In genomic region chrV:731330-731729, ce11 we compare ENCODE assay signal across 4 worm cellular contexts.
TF ChIP-seq lines count a peak whose summit lies in the region.

No protein-coding gene starts in this region.

TF ChIP-seq in whole organism, L1 larva, 84 proteins besides CTCF, POLR2A, EP300 and RAD21 (continued from another document and continues in another):
- TF ChIP-seq egl-13 (tag; optimal IDR thresholded peaks at IDR 0.05; lab: Kevin White, UChicago) (peak; percentile 53), skn-1 (tag; optimal IDR thresholded peaks at IDR 0.05; lab: Kevin White, UChicago) (peak; percentile 79), nhr-19 (GFP tag; conservative IDR thresholded peaks at IDR 0.05; lab: Robert Waterston, UW) (peak; percentile 100), egl-27 (tag; optimal IDR thresholded peaks at IDR 0.05; lab: Kevin White, UChicago) (peak; percentile 22 to 79), efl-3 (GFP tag; optimal IDR thresholded peaks at IDR 0.05; lab: Kevin White, UChicago) (no peak), lin-14 (GFP tag; optimal IDR thresholded peaks at IDR 0.05; lab: Kevin White, UChicago) (peak; percentile 100), swsn-7 (tag; optimal IDR thresholded peaks at IDR 0.05; lab: Kevin White, UChicago) (peak; percentile 89), aha-1 (tag; optimal IDR thresholded peaks at IDR 0.05; lab: Kevin White, UChicago) (no peak), hpl-2 (GFP tag; optimal IDR thresholded peaks at IDR 0.05; lab: Kevin White, UChicago) (no peak), nhr-84 (tag; optimal IDR thresholded peaks at IDR 0.05; lab: Kevin White, UChicago) (no peak), sox-4 (tag; optimal IDR thresholded peaks at IDR 0.05; lab: Kevin White, UChicago) (peak; percentile 59), aly-2 (tag; optimal IDR thresholded peaks at IDR 0.05; lab: Kevin White, UChicago) (peak; percentile 30), dpl-1 (GFP tag; optimal IDR thresholded peaks at IDR 0.05; lab: Kevin White, UChicago) (peak; percentile 48 to 67 (median 51)), ztf-11 (tag; optimal IDR thresholded peaks at IDR 0.05; lab: Kevin White, UChicago) (peak in 1 of 2 experiments; percentile 86), ztf-4 (tag; optimal IDR thresholded peaks at IDR 0.05; lab: Kevin White, UChicago) (peak; percentile 90), unc-30 (tag; optimal IDR thresholded peaks at IDR 0.05; lab: Kevin White, UChicago) (no peak), hlh-17 (GFP tag; optimal IDR thresholded peaks at IDR 0.05; lab: Kevin White, UChicago; ENCODE audit: borderline replicate concordance) (no peak), nhr-20 (tag; optimal IDR thresholded peaks at IDR 0.05; lab: Kevin White, UChicago) (peak; percentile 99), mep-1 (tag; optimal IDR thresholded peaks at IDR 0.05; lab: Kevin White, UChicago) (peak; percentile 71), snpc-4 (tag; optimal IDR thresholded peaks at IDR 0.05; lab: Kevin White, UChicago) (peak; percentile 20), nhr-12 (tag; optimal IDR thresholded peaks at IDR 0.05; lab: Kevin White, UChicago) (no peak), nhr-71 (tag; optimal IDR thresholded peaks at IDR 0.05; lab: Kevin White, UChicago) (peak; percentile 100), unc-86 (tag; optimal IDR thresholded peaks at IDR 0.05; lab: Kevin White, UChicago) (no peak), lin-13 (GFP tag; optimal IDR thresholded peaks at IDR 0.05; lab: Kevin White, UChicago) (peak; percentile 35), lin-35 (GFP tag; optimal IDR thresholded peaks at IDR 0.05; lab: Kevin White, UChicago) (peak; percentile 37 to 90), mdl-1 (tag; optimal IDR thresholded peaks at IDR 0.05; lab: Kevin White, UChicago) (peak; percentile 76 to 99), ces-1 (GFP tag; optimal IDR thresholded peaks at IDR 0.05; lab: Kevin White, UChicago) (no peak), lir-3 (tag; optimal IDR thresholded peaks at IDR 0.05; lab: Kevin White, UChicago; ENCODE audit: poor library complexity) (peak; percentile 86), C04F5.9 (tag; optimal IDR thresholded peaks at IDR 0.05; lab: Kevin White, UChicago) (peak; percentile 76), efl-1 (optimal IDR thresholded peaks at IDR 0.05; lab: Kevin White, UChicago) (peak; percentile 58 to 67), efl-1 (GFP tag; optimal IDR thresholded peaks at IDR 0.05 in 1 of 2; lab: Kevin White, UChicago) (peak; percentile 15 to 96), hlh-4 (tag; optimal IDR thresholded peaks at IDR 0.05; lab: Kevin White, UChicago) (no peak)

TF ChIP-seq in whole organism, L2 larva, 48 proteins besides CTCF, POLR2A, EP300 and RAD21 (continued from another document):
- no peak for TF ChIP-seq skn-1 (tag; optimal IDR thresholded peaks at IDR 0.05; lab: Kevin White, UChicago)
TF ChIP-seq in whole organism, L2 larva: peak in this region for 25.

TF ChIP-seq in whole organism, L4 larva, 104 proteins besides CTCF, POLR2A, EP300 and RAD21 (continued from another document and continues in another):
- TF ChIP-seq F44E2.7 (GFP tag; IDR thresholded peaks at IDR 0.05; lab: Robert Waterston, UW) (no peak), unc-62 (GFP tag; optimal IDR thresholded peaks at IDR 0.05 in 1 of 2; lab: Kevin White, UChicago) (peak; percentile 76 to 98), unc-62 (tag; optimal IDR thresholded peaks at IDR 0.05; lab: Kevin White, UChicago) (peak; percentile 8), daf-16 (GFP tag; optimal IDR thresholded peaks at IDR 0.05; lab: Kevin White, UChicago) (peak; percentile 95 to 96), daf-16 (tag; optimal IDR thresholded peaks at IDR 0.05; lab: Kevin White, UChicago) (peak; percentile 99), nhr-102 (tag; optimal IDR thresholded peaks at IDR 0.05; lab: Kevin White, UChicago) (peak; percentile 93), zip-11 (GFP tag; IDR thresholded peaks at IDR 0.05; lab: Robert Waterston, UW) (no peak), F26F4.8 (GFP tag; conservative IDR thresholded peaks at IDR 0.05; lab: Robert Waterston, UW) (no peak), daf-19 (GFP tag; conservative IDR thresholded peaks at IDR 0.05; lab: Robert Waterston, UW) (no peak), hmg-1.1 (GFP tag; IDR thresholded peaks at IDR 0.05; lab: Robert Waterston, UW) (peak; percentile 71), set-16 (GFP tag; IDR thresholded peaks at IDR 0.05; lab: Robert Waterston, UW) (peak; percentile 91), mxl-3 (GFP tag; optimal IDR thresholded peaks at IDR 0.05; lab: Kevin White, UChicago) (peak; percentile 84), nhr-77 (tag; optimal IDR thresholded peaks at IDR 0.05; lab: Kevin White, UChicago) (peak; percentile 83), aly-2 (tag; optimal IDR thresholded peaks at IDR 0.05; lab: Kevin White, UChicago) (no peak), nhr-42 (GFP tag; IDR thresholded peaks at IDR 0.05; lab: Robert Waterston, UW) (peak; percentile 68), hif-1 (tag; optimal IDR thresholded peaks at IDR 0.05; lab: Kevin White, UChicago) (peak; percentile 63 to 88), dmd-8 (GFP tag; IDR thresholded peaks at IDR 0.05; lab: Robert Waterston, UW) (no peak), ceh-62 (tag; optimal IDR thresholded peaks at IDR 0.05; lab: Kevin White, UChicago) (no peak), fkh-10 (GFP tag; optimal IDR thresholded peaks at IDR 0.05; lab: Kevin White, UChicago) (no peak), lim-7 (GFP tag; IDR thresholded peaks at IDR 0.05; lab: Robert Waterston, UW) (no peak), ctbp-1 (GFP tag; IDR thresholded peaks at IDR 0.05; lab: Robert Waterston, UW) (peak; percentile 65; the same call in 1 of the 2 replicates), aha-1 (tag; lab: Kevin White, UChicago) (peak; percentile 97), T26A8.4 (GFP tag; IDR thresholded peaks at IDR 0.05; lab: Robert Waterston, UW) (peak; percentile 89), lin-38 (GFP tag; IDR thresholded peaks at IDR 0.05; lab: Robert Waterston, UW) (peak; percentile 42), gei-8 (GFP tag; optimal IDR thresholded peaks at IDR 0.05; lab: Kevin White, UChicago) (peak; percentile 88), sdz-12 (GFP tag; optimal IDR thresholded peaks at IDR 0.05; lab: Kevin White, UChicago) (peak; percentile 13), fos-1 (tag; optimal IDR thresholded peaks at IDR 0.05; lab: Kevin White, UChicago) (peak; percentile 67), nhr-41 (GFP tag; IDR thresholded peaks at IDR 0.05; lab: Robert Waterston, UW) (no peak; the same call in 1 of the 2 replicates), madf-9 (GFP tag; conservative IDR thresholded peaks at IDR 0.05; lab: Robert Waterston, UW) (peak; percentile 34; the same call in 1 of the 2 replicates), lir-3 (tag; optimal IDR thresholded peaks at IDR 0.05; lab: Kevin White, UChicago) (no peak), pqm-1 (tag; optimal IDR thresholded peaks at IDR 0.05; lab: Kevin White, UChicago) (peak; percentile 70), daf-12 (tag; optimal IDR thresholded peaks at IDR 0.05; lab: Kevin White, UChicago) (no peak), zip-2 (tag; optimal IDR thresholded peaks at IDR 0.05; lab: Kevin White, UChicago) (peak; percentile 37), lin-15B (tag; optimal IDR thresholded peaks at IDR 0.05; lab: Kevin White, UChicago) (no peak), snpc-1.2 (GFP tag; IDR thresholded peaks at IDR 0.05; lab: Robert Waterston, UW) (no peak), php-3 (GFP tag; IDR thresholded peaks at IDR 0.05; lab: Robert Waterston, UW) (peak; percentile 92), F49E8.2 (tag; optimal IDR thresholded peaks at IDR 0.05; lab: Kevin White, UChicago; ENCODE audit: borderline replicate concordance) (no peak), spr-3 (GFP tag; optimal IDR thresholded peaks at IDR 0.05; lab: Kevin White, UChicago) (peak; percentile 9), cey-2 (tag; optimal IDR thresholded peaks at IDR 0.05; lab: Kevin White, UChicago; ENCODE audit: borderline replicate concordance, insufficient read depth) (no peak), daf-8 (GFP tag; IDR thresholded peaks at IDR 0.05; lab: Robert Waterston, UW) (no peak), arid-1 (GFP tag; conservative IDR thresholded peaks at IDR 0.05; lab: Robert Waterston, UW) (no peak), rbr-2 (tag; optimal IDR thresholded peaks at IDR 0.05; lab: Kevin White, UChicago) (peak; percentile 35), nhr-28 (tag; optimal IDR thresholded peaks at IDR 0.05; lab: Kevin White, UChicago) (peak; percentile 96), nhr-76 (tag; optimal IDR thresholded peaks at IDR 0.05; lab: Kevin White, UChicago) (no peak), hlh-30 (tag; optimal IDR thresholded peaks at IDR 0.05; lab: Kevin White, UChicago; ENCODE audit: insufficient read depth) (peak; percentile 98), madf-5 (GFP tag; IDR thresholded peaks at IDR 0.05; lab: Robert Waterston, UW) (no peak), tra-1 (GFP tag; IDR thresholded peaks at IDR 0.05; lab: Robert Waterston, UW) (peak; percentile 94), ztf-7 (tag; optimal IDR thresholded peaks at IDR 0.05; lab: Kevin White, UChicago) (no peak), egl-43 (GFP tag; IDR thresholded peaks at IDR 0.05; lab: Robert Waterston, UW) (peak; percentile 65; the same call in 1 of the 2 replicates), jun-1 (tag; optimal IDR thresholded peaks at IDR 0.05; lab: Kevin White, UChicago) (peak; percentile 64), mes-2 (tag; optimal IDR thresholded peaks at IDR 0.05; lab: Kevin White, UChicago; ENCODE audit: poor library complexity, severe bottlenecking) (peak; percentile 71)

TF ChIP-seq in whole organism, young adult, 124 proteins besides CTCF, POLR2A, EP300 and RAD21 (continued from another document):
- no peak for TF ChIP-seq F10E7.11 (tag; optimal IDR thresholded peaks at IDR 0.05; lab: Kevin White, UChicago)
- no peak for TF ChIP-seq hlh-12 (tag; optimal IDR thresholded peaks at IDR 0.05; lab: Kevin White, UChicago)
- peak; percentile 93 for TF ChIP-seq ztf-22 (GFP tag; optimal IDR thresholded peaks at IDR 0.05; lab: Kevin White, UChicago)
- TF ChIP-seq snpc-4 (GFP tag; optimal IDR thresholded peaks at IDR 0.05; lab: Kevin White, UChicago), result no peak
- TF ChIP-seq snpc-4 (tag; optimal IDR thresholded peaks at IDR 0.05; lab: Kevin White, UChicago), result peak in 2 of 4 experiments; percentile 41 to 47
- peak; percentile 60; the same call in 1 of the 2 replicates for TF ChIP-seq dox-1 (GFP tag; IDR thresholded peaks at IDR 0.05; lab: Robert Waterston, UW)
- peak; percentile 73 for TF ChIP-seq lin-26 (GFP tag; IDR thresholded peaks at IDR 0.05; lab: Robert Waterston, UW)
- peak; percentile 67 for TF ChIP-seq egrh-3 (GFP tag; IDR thresholded peaks at IDR 0.05; lab: Robert Waterston, UW)
- TF ChIP-seq gei-17 (GFP tag; optimal IDR thresholded peaks at IDR 0.05; lab: Kevin White, UChicago), result peak; percentile 55
- no peak for TF ChIP-seq nfya-2 (GFP tag; IDR thresholded peaks at IDR 0.05; lab: Robert Waterston, UW)
- TF ChIP-seq die-1 (tag; optimal IDR thresholded peaks at IDR 0.05; lab: Kevin White, UChicago), result peak; percentile 57
- peak; percentile 84 for TF ChIP-seq tlf-1 (GFP tag; optimal IDR thresholded peaks at IDR 0.05; lab: Kevin White, UChicago)
- TF ChIP-seq B0035.1 (tag; optimal IDR thresholded peaks at IDR 0.05; lab: Kevin White, UChicago), result peak; percentile 32
- no peak for TF ChIP-seq Y79H2A.3 (GFP tag; conservative IDR thresholded peaks at IDR 0.05; lab: Robert Waterston, UW)
- TF ChIP-seq T07F8.4 (tag; optimal IDR thresholded peaks at IDR 0.05; lab: Kevin White, UChicago), result no peak
- TF ChIP-seq rcor-1 (GFP tag; IDR thresholded peaks at IDR 0.05; lab: Robert Waterston, UW), result peak; percentile 47; the same call in 1 of the 2 replicates
- no peak for TF ChIP-seq ztf-18 (tag; optimal IDR thresholded peaks at IDR 0.05; lab: Kevin White, UChicago)
- TF ChIP-seq akir-1 (GFP tag; optimal IDR thresholded peaks at IDR 0.05; lab: Kevin White, UChicago), result no peak
- TF ChIP-seq chd-7 (tag; optimal IDR thresholded peaks at IDR 0.05; lab: Kevin White, UChicago), result peak; percentile 93
- 0 out of 2 replicates have a peak, but pooled peaks have one; percentile 61 for TF ChIP-seq cebp-2 (GFP tag; IDR thresholded peaks at IDR 0.05; lab: Robert Waterston, UW)
- TF ChIP-seq zim-3 (tag; optimal IDR thresholded peaks at IDR 0.05; lab: Kevin White, UChicago), result no peak
- TF ChIP-seq Y95B8A.8 (GFP tag; IDR thresholded peaks at IDR 0.05; lab: Robert Waterston, UW), result peak; percentile 74; the same call in 1 of the 2 replicates
- TF ChIP-seq ekl-4 (GFP tag; IDR thresholded peaks at IDR 0.05; lab: Robert Waterston, UW), result peak; percentile 78
- peak; percentile 89 for TF ChIP-seq somi-1 (GFP tag; optimal IDR thresholded peaks at IDR 0.05; lab: Kevin White, UChicago)
- peak; percentile 83 for TF ChIP-seq ztf-26 (tag; optimal IDR thresholded peaks at IDR 0.05; lab: Kevin White, UChicago)
- peak; percentile 46; the same call in 1 of the 2 replicates for TF ChIP-seq Y56A3A.18 (GFP tag; IDR thresholded peaks at IDR 0.05; lab: Robert Waterston, UW)
- TF ChIP-seq let-607 (tag; optimal IDR thresholded peaks at IDR 0.05; lab: Kevin White, UChicago), result peak in 1 of 2 experiments; percentile 85
- TF ChIP-seq attf-6 (GFP tag; IDR thresholded peaks at IDR 0.05; lab: Robert Waterston, UW), result no peak
- peak; percentile 78 for TF ChIP-seq repo-1 (tag; optimal IDR thresholded peaks at IDR 0.05; lab: Kevin White, UChicago)
- peak in 1 of 3 experiments; percentile 29 for TF ChIP-seq lin-35 (GFP tag; optimal IDR thresholded peaks at IDR 0.05; lab: Kevin White, UChicago)
- peak; percentile 75 for TF ChIP-seq lin-40 (tag; optimal IDR thresholded peaks at IDR 0.05; lab: Kevin White, UChicago)
- TF ChIP-seq nhr-120 (GFP tag; IDR thresholded peaks at IDR 0.05; lab: Robert Waterston, UW), result no peak
- peak; percentile 85 for TF ChIP-seq hmg-1.2 (GFP tag; IDR thresholded peaks at IDR 0.05; lab: Robert Waterston, UW)
- TF ChIP-seq sptf-2 (GFP tag; optimal IDR thresholded peaks at IDR 0.05; lab: Kevin White, UChicago), result no peak
